Worm (Caenorhabditis elegans): ENCODE results near the gene Y54E2A.5.
A peak's percentile ranks its signal among the peaks of the same experiment; 100 is the strongest.
"Not testable (repeated sequence)": the region's sequence is repeated elsewhere in the genome, so short reads cannot be mapped to it uniquely, and the experiment has no call there.

The Y54E2A.5 gene

ce11 chrII:14804259-14804899 lies 46.8 kb upstream of the Y54E2A.5 start, which contains the start of gene W01D2.3 (continued):
- TF ChIP-seq ceh-100 (GFP tag; IDR thresholded peaks at IDR 0.05) (no peak), chd-7 (tag; optimal IDR thresholded peaks at IDR 0.05) (peak; percentile 70), hmg-20 (GFP tag; IDR thresholded peaks at IDR 0.05) (no peak), T07F8.4 (tag; optimal IDR thresholded peaks at IDR 0.05) (peak; percentile 49), attf-3 (GFP tag; conservative IDR thresholded peaks at IDR 0.05) (no peak), snpc-3.4 (tag; optimal IDR thresholded peaks at IDR 0.05) (peak; percentile 95), cebp-1 (GFP tag; IDR thresholded peaks at IDR 0.05) (peak; percentile 83), cebp-1 (tag; optimal IDR thresholded peaks at IDR 0.05) (peak; percentile 94), F10E7.11 (tag; optimal IDR thresholded peaks at IDR 0.05) (no peak), lag-1 (GFP tag; IDR thresholded peaks at IDR 0.05) (no peak), zim-3 (tag; optimal IDR thresholded peaks at IDR 0.05) (peak; percentile 77), Y95B8A.8 (GFP tag; IDR thresholded peaks at IDR 0.05) (no peak), cebp-2 (GFP tag; IDR thresholded peaks at IDR 0.05) (0 out of 2 replicates have a peak, but pooled peaks have one; percentile 71), ztf-28 (GFP tag; IDR thresholded peaks at IDR 0.05) (no peak), F52B5.7 (tag; optimal IDR thresholded peaks at IDR 0.05) (peak; percentile 62), tbx-9 (tag; optimal IDR thresholded peaks at IDR 0.05; ENCODE audit: borderline replicate concordance) (no peak), tbp1 (GFP tag; optimal IDR thresholded peaks at IDR 0.05) (peak; percentile 81), unc-130 (GFP tag; optimal IDR thresholded peaks at IDR 0.05) (peak; percentile 20), mcd-1 (GFP tag; IDR thresholded peaks at IDR 0.05) (peak; percentile 68; the same call in 1 of the 2 replicates), ekl-4 (GFP tag; IDR thresholded peaks at IDR 0.05) (peak; percentile 68; the same call in 1 of the 2 replicates), rec-8 (tag; optimal IDR thresholded peaks at IDR 0.05) (peak in 1 of 2 experiments; percentile 18), him-1 (tag; optimal IDR thresholded peaks at IDR 0.05) (no peak), sea-2 (GFP tag; IDR thresholded peaks at IDR 0.05) (no peak)

- TF ChIP-seq mcd-1 (GFP tag; IDR thresholded peaks at IDR 0.05) (peak; percentile 23; the same call in 1 of the 2 replicates), lin-54 (GFP tag; optimal IDR thresholded peaks at IDR 0.05) (peak; percentile 9), B0261.1 (tag; optimal IDR thresholded peaks at IDR 0.05) (peak; percentile 59), D2030.7 (GFP tag; IDR thresholded peaks at IDR 0.05) (peak; percentile 60), lin-26 (GFP tag; IDR thresholded peaks at IDR 0.05) (peak; percentile 77), hmg-1.2 (GFP tag; IDR thresholded peaks at IDR 0.05) (peak; percentile 52), F33H1.4 (GFP tag; IDR thresholded peaks at IDR 0.05) (peak; percentile 33; the same call in 1 of the 2 replicates), lsl-1 (GFP tag; optimal IDR thresholded peaks at IDR 0.05) (peak; percentile 14), snpc-4 (tag; optimal IDR thresholded peaks at IDR 0.05) (peak in 2 of 4 experiments; percentile 68 to 70), madf-6 (GFP tag; IDR thresholded peaks at IDR 0.05) (peak; percentile 61), dox-1 (GFP tag; IDR thresholded peaks at IDR 0.05) (0 out of 2 replicates have a peak, but pooled peaks have one; percentile 49), hmg-20 (GFP tag; IDR thresholded peaks at IDR 0.05) (0 out of 2 replicates have a peak, but pooled peaks have one; percentile 30), nhr-120 (GFP tag; IDR thresholded peaks at IDR 0.05) (0 out of 2 replicates have a peak, but pooled peaks have one; percentile 8), rcor-1 (GFP tag; IDR thresholded peaks at IDR 0.05) (peak; percentile 26; the same call in 1 of the 2 replicates), tbp1 (GFP tag; optimal IDR thresholded peaks at IDR 0.05) (peak; percentile 83), nfyb-1 (GFP tag; IDR thresholded peaks at IDR 0.05) (peak; percentile 38; the same call in 1 of the 2 replicates), ekl-4 (GFP tag; IDR thresholded peaks at IDR 0.05) (peak; percentile 63; the same call in 1 of the 2 replicates), rpc-1 (optimal IDR thresholded peaks at IDR 0.05) (peak; percentile 56), rpc-1 (tag; optimal IDR thresholded peaks at IDR 0.05) (peak; percentile 68)
- not testable (repeated sequence) for TF ChIP-seq snpc-4 (GFP tag; optimal IDR thresholded peaks at IDR 0.05)
Measured at ce11 chrII:14802527-14802926, 44.9 kb upstream of the Y54E2A.5 start.

All from whole organism, young adult.